Worm (Caenorhabditis elegans) whole organism, L1 larva: ENCODE results near the gene D1086.8.
A peak's percentile ranks its signal among the peaks of the same experiment; 100 is the strongest.

ENCODE experiments used
- F16B12.6 ChIP-seq: fragments of 150-350 bp; optimal IDR thresholded peaks from 2 replicates; lab custom pipeline; 2014; ENCODE audit warnings: missing biosample characterization, missing genetic modification characterization
- alr-1 ChIP-seq: fragments of 200-800 bp; sonication (Bioruptor generic); optimal IDR thresholded peaks from 2 replicates; lab custom pipeline; 2018; ENCODE audit warnings: borderline replicate concordance, mild to moderate bottlenecking, missing genetic modification characterization, missing compliant biosample characterization
- aly-2 ChIP-seq: fragments of 150-350 bp; optimal IDR thresholded peaks from 2 replicates; lab custom pipeline; 2014; ENCODE audit warnings: missing biosample characterization, missing genetic modification characterization
- ama-1 ChIP-seq: fragments of 150-350 bp; optimal IDR thresholded peaks from 2 replicates; lab custom pipeline; 2014
- ceh-63 ChIP-seq: fragments of 200-800 bp; sonication (Bioruptor generic); optimal IDR thresholded peaks from 2 replicates; lab custom pipeline; 2018; ENCODE audit warnings: mild to moderate bottlenecking, missing genetic modification characterization, missing compliant biosample characterization
- ceh-82 ChIP-seq, 3 experiments: fragments of 150-350 bp in 1 of 3; sonication (generic microtip) in 2 of 3; optimal IDR thresholded peaks; 2 replicates each; lab custom pipeline; 2014 to 2017; ENCODE audit warnings: missing biosample characterization in 3 of 3, missing genetic modification characterization in 3 of 3
- ceh-88 ChIP-seq: fragments of 200-800 bp; sonication (Bioruptor generic); IDR thresholded peaks from 2 replicates; pipeline ENCODE4 v1.3.6; 2022; ENCODE audit warnings: missing genetic modification characterization, missing compliant biosample characterization
- ceh-90 ChIP-seq: sonication (generic microtip); optimal IDR thresholded peaks from 2 replicates; lab custom pipeline; 2016; ENCODE audit warnings: missing genetic modification characterization, missing compliant biosample characterization
- ces-1 ChIP-seq: fragments of 150-350 bp; optimal IDR thresholded peaks from 2 replicates; lab custom pipeline; 2014; ENCODE audit warnings: missing biosample characterization, missing genetic modification reagents, missing genetic modification characterization
- dpl-1 ChIP-seq, 3 experiments: fragments of 150-350 bp in 2 of 3; sonication (generic microtip) in 1 of 3; optimal IDR thresholded peaks; 2 replicates each; lab custom pipeline; 2014 to 2017; ENCODE audit warnings: missing biosample characterization in 3 of 3, missing genetic modification characterization in 3 of 3, missing genetic modification reagents in 3 of 3
- dsc-1 ChIP-seq: sonication (generic microtip); optimal IDR thresholded peaks from 2 replicates; lab custom pipeline; 2016; ENCODE audit warnings: mild to moderate bottlenecking, missing genetic modification characterization, missing compliant biosample characterization
- efl-1 ChIP-seq, 4 experiments: fragments of 150-350 bp; optimal IDR thresholded peaks in 3 of 4; peaks in 1 of 4; 1 replicate in 1 of 4; 2 replicates in 3 of 4; lab custom pipeline; 2014; ENCODE audit warnings: missing biosample characterization in 2 of 4, missing genetic modification characterization in 2 of 4, missing genetic modification reagents in 2 of 4
- efl-3 ChIP-seq: fragments of 200-800 bp; sonication (Bioruptor generic); optimal IDR thresholded peaks from 2 replicates; lab custom pipeline; 2018; ENCODE audit warnings: mild to moderate bottlenecking, missing genetic modification characterization, missing compliant biosample characterization
- fkh-10 ChIP-seq: sonication (generic microtip); optimal IDR thresholded peaks from 2 replicates; lab custom pipeline; 2017; ENCODE audit warnings: missing biosample characterization, missing genetic modification reagents, missing genetic modification characterization
- fos-1 ChIP-seq: fragments of 150-350 bp; optimal IDR thresholded peaks from 2 replicates; lab custom pipeline; 2014; ENCODE audit warnings: missing biosample characterization, missing genetic modification characterization
- grh-1 ChIP-seq: fragments of 200-800 bp; sonication (Bioruptor generic); IDR thresholded peaks from 2 replicates; pipeline ENCODE4 v1.3.6; 2022; ENCODE audit warnings: missing genetic modification reagents, missing genetic modification characterization, missing compliant biosample characterization
- hlh-17 ChIP-seq: fragments of 200-800 bp; sonication (Bioruptor generic); optimal IDR thresholded peaks from 2 replicates; lab custom pipeline; 2018; ENCODE audit warnings: missing genetic modification characterization, mild to moderate bottlenecking, missing compliant biosample characterization, moderate library complexity, borderline replicate concordance
- lin-14 ChIP-seq: fragments of 200-800 bp; sonication (Bioruptor generic); optimal IDR thresholded peaks from 2 replicates; lab custom pipeline; 2018; ENCODE audit warnings: mild to moderate bottlenecking, missing genetic modification characterization, moderate library complexity, missing compliant biosample characterization
- lin-15B ChIP-seq: fragments of 150-350 bp; sonication (generic microtip); optimal IDR thresholded peaks from 3 replicates; lab custom pipeline; 2014; ENCODE audit warnings: missing biosample characterization, missing genetic modification characterization
- lin-35 ChIP-seq, 2 experiments: fragments of 150-350 bp; optimal IDR thresholded peaks; 2 replicates each; lab custom pipeline; 2014; ENCODE audit warnings: missing biosample characterization in 2 of 2, missing genetic modification characterization in 2 of 2, missing genetic modification reagents in 2 of 2
- nhr-12 ChIP-seq: sonication (generic microtip); optimal IDR thresholded peaks from 2 replicates; lab custom pipeline; 2017; ENCODE audit warnings: missing biosample characterization, missing genetic modification characterization
- nhr-19 ChIP-seq: fragments of 200-800 bp; sonication (Bioruptor generic); conservative IDR thresholded peaks from 2 replicates; pipeline ENCODE4 v1.3.6; 2022; ENCODE audit warnings: missing genetic modification characterization, missing compliant biosample characterization
- nhr-237 ChIP-seq: fragments of 150-350 bp; optimal IDR thresholded peaks from 2 replicates; lab custom pipeline; 2014; ENCODE audit warnings: missing biosample characterization, missing genetic modification characterization
- nhr-76 ChIP-seq: sonication (generic microtip); optimal IDR thresholded peaks from 2 replicates; lab custom pipeline; 2017; ENCODE audit warnings: missing biosample characterization, missing genetic modification characterization
- nhr-77 ChIP-seq: fragments of 150-350 bp; optimal IDR thresholded peaks from 2 replicates; lab custom pipeline; 2014; ENCODE audit warnings: missing biosample characterization, missing genetic modification characterization
- pax-3 ChIP-seq: fragments of 200-800 bp; sonication (Bioruptor generic); optimal IDR thresholded peaks from 2 replicates; lab custom pipeline; 2018; ENCODE audit warnings: mild to moderate bottlenecking, missing genetic modification characterization, moderate library complexity, missing compliant biosample characterization
- pqm-1 ChIP-seq: sonication (generic microtip); optimal IDR thresholded peaks from 3 replicates; lab custom pipeline; 2017; ENCODE audit warnings: missing biosample characterization, missing genetic modification characterization
- snpc-4 ChIP-seq: fragments of 150-350 bp; optimal IDR thresholded peaks from 2 replicates; lab custom pipeline; 2014; ENCODE audit warnings: missing biosample characterization, missing genetic modification characterization
- snu-23 ChIP-seq: sonication (generic microtip); optimal IDR thresholded peaks from 2 replicates; lab custom pipeline; 2016; ENCODE audit warnings: missing genetic modification characterization, missing compliant biosample characterization
- tbx-2 ChIP-seq: sonication (generic microtip); optimal IDR thresholded peaks from 2 replicates; lab custom pipeline; 2016; ENCODE audit warnings: missing genetic modification characterization, missing compliant biosample characterization
- tlp-1 ChIP-seq: fragments of 150-350 bp; optimal IDR thresholded peaks from 2 replicates; lab custom pipeline; 2014; ENCODE audit warnings: missing biosample characterization, missing genetic modification characterization
- unc-130 ChIP-seq: fragments of 150-350 bp; optimal IDR thresholded peaks from 2 replicates; lab custom pipeline; 2017; ENCODE audit warnings: missing biosample characterization, missing genetic modification characterization, inconsistent platforms
- unc-98 ChIP-seq: fragments of 200-800 bp; sonication (Bioruptor generic); IDR thresholded peaks from 2 replicates; pipeline ENCODE4 v1.3.6; 2022; ENCODE audit warnings: missing genetic modification characterization, missing compliant biosample characterization
- vab-15 ChIP-seq: sonication (generic microtip); optimal IDR thresholded peaks from 2 replicates; lab custom pipeline; 2017; ENCODE audit warnings: missing genotype, mild to moderate bottlenecking, missing genetic modification characterization, missing compliant biosample characterization
- xbp-1 ChIP-seq: sonication (generic microtip); optimal IDR thresholded peaks from 2 replicates; lab custom pipeline; 2016; ENCODE audit warnings: missing genetic modification characterization, missing compliant biosample characterization
- zag-1 ChIP-seq: fragments of 150-350 bp; optimal IDR thresholded peaks from 2 replicates; lab custom pipeline; 2014; ENCODE audit warnings: missing biosample characterization, missing genetic modification characterization

D1086.8 gene

DNA sequence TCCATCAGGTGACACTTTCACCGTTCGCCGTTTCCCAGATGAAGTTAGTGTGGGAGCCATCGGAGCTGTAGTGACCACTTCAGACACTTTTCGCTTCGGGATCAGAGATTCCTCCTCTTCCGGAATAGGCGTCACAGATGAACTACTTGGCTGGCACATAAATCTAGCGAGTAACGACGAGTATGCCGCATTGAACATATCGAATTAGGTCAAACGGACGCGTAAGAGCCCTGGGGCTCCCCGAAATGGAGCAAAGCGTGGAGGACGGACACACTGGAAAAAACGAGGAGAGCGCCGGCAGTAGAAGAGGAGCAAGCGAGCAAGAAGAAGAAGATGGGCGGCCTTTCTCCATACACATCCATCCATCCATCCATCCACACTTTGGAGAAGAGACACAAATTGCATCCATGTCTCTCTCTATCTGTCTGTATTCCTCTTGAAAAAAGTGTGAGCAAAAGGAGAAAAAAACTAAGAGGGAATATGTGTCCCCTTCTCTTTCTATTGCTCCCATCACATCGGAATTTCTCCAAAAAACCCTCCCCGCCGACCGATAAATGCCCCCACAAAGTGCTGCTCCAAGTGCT, 32.5 kb downstream of the D1086.8 start:
- TF ChIP-seq ceh-63 (GFP tag; lab: Kevin White, UChicago) (no peak), dpl-1 (GFP tag; optimal IDR thresholded peaks at IDR 0.05; lab: Kevin White, UChicago) (no peak), nhr-19 (no peak), snpc-4 (tag; lab: Kevin White, UChicago) (no peak), ceh-90 (no peak), nhr-76 (tag; lab: Kevin White, UChicago) (no peak), lin-14 (GFP tag; lab: Kevin White, UChicago) (peak; percentile 57), ceh-82 (tag; optimal IDR thresholded peaks at IDR 0.05; lab: Kevin White, UChicago) (peak in 1 of 3 experiments; percentile 27), fkh-10 (peak; percentile 3)
- TF ChIP-seq, all 84 proteins: peak for 3

DNA sequence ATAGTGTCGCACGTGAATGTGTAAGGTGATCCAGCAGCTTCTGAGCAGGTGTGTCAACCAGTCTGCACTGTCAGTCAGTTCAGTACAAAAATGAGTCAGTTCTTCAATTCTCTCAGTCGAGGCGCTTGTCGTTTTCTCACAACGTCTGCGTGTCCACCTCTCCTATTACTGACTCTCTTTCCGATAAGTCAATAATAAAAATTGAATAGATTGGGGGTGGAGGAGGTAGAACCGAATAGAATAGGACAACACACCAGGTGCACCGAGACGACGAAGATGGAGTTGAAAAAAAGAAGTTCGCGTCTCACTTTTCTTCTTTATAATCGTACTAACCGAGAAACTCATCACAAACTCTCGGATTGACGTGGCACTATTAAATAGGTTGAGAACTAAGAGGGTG, 33.9 kb downstream of the D1086.8 start:
- no peak for TF ChIP-seq alr-1 (tag; lab: Kevin White, UChicago)
- no peak for TF ChIP-seq dpl-1 (GFP tag; optimal IDR thresholded peaks at IDR 0.05; lab: Kevin White, UChicago)
- no peak for TF ChIP-seq zag-1 (tag; lab: Kevin White, UChicago)
- no peak for TF ChIP-seq ces-1 (GFP tag; lab: Kevin White, UChicago)
- no peak for TF ChIP-seq dsc-1
- peak; percentile 37 for TF ChIP-seq lin-14 (GFP tag; lab: Kevin White, UChicago)
- no peak for TF ChIP-seq fos-1 (tag; lab: Kevin White, UChicago)
- peak in 1 of 2 experiments; percentile 7 for TF ChIP-seq lin-35 (GFP tag; optimal IDR thresholded peaks at IDR 0.05; lab: Kevin White, UChicago)
- TF ChIP-seq vab-15: no peak
- TF ChIP-seq fkh-10: no peak
- no peak for TF ChIP-seq tbx-2 (tag; lab: Kevin White, UChicago)
- TF ChIP-seq nhr-12 (tag; lab: Kevin White, UChicago): no peak
- no peak for TF ChIP-seq efl-1 (optimal IDR thresholded peaks at IDR 0.05; lab: Kevin White, UChicago)
- TF ChIP-seq efl-1 (GFP tag; optimal IDR thresholded peaks at IDR 0.05 in 1 of 2; lab: Kevin White, UChicago): peak in 1 of 2 experiments; percentile 83
- TF ChIP-seq xbp-1: no peak
- no peak for TF ChIP-seq unc-98
- no peak for TF ChIP-seq ceh-82 (tag; optimal IDR thresholded peaks at IDR 0.05; lab: Kevin White, UChicago)
- TF ChIP-seq efl-3 (GFP tag; lab: Kevin White, UChicago): no peak
- TF ChIP-seq ama-1 (lab: Kevin White, UChicago): no peak
- no peak for TF ChIP-seq pqm-1
- no peak for TF ChIP-seq grh-1 (GFP tag; lab: Robert Waterston, UW)
- TF ChIP-seq lin-15B (tag; lab: Kevin White, UChicago): no peak
- no peak for TF ChIP-seq F16B12.6 (tag; lab: Kevin White, UChicago)
- TF ChIP-seq ceh-88 (GFP tag; lab: Robert Waterston, UW): no peak
- no peak for TF ChIP-seq tlp-1 (tag; lab: Kevin White, UChicago)
- no peak for TF ChIP-seq nhr-77

DNA sequence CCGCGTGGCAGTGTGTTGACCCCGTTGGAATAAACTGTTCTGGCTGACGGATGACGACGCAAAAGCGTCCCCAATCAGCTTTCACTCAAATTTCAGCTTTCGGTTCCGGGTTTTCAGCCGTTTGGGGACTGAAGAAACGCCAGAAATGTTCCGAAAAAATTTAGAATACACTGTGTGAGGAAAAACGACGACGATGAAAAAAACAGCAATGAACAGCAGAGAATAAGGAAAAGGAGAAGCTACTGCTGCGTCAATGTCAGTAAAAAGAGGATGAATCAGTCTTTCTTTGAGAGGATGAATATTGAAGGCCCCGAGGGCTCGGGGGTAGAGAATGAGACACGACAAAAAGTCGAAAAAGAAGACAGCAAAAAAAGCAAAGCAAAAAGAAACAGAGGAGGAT, 35.0 kb downstream of the D1086.8 start:
- TF ChIP-seq efl-1 (optimal IDR thresholded peaks at IDR 0.05; lab: Kevin White, UChicago) (no peak), efl-1 (GFP tag; optimal IDR thresholded peaks at IDR 0.05 in 1 of 2; lab: Kevin White, UChicago) (peak in 1 of 2 experiments; percentile 88), pax-3 (tag; lab: Kevin White, UChicago) (peak; percentile 41), fkh-10 (no peak), unc-130 (tag; lab: Kevin White, UChicago) (no peak), hlh-17 (GFP tag; lab: Kevin White, UChicago) (no peak), nhr-237 (tag; lab: Kevin White, UChicago) (no peak), lin-14 (GFP tag; lab: Kevin White, UChicago) (peak; percentile 9), snu-23 (GFP tag; lab: Kevin White, UChicago) (no peak), lin-15B (tag; lab: Kevin White, UChicago) (no peak)

DNA sequence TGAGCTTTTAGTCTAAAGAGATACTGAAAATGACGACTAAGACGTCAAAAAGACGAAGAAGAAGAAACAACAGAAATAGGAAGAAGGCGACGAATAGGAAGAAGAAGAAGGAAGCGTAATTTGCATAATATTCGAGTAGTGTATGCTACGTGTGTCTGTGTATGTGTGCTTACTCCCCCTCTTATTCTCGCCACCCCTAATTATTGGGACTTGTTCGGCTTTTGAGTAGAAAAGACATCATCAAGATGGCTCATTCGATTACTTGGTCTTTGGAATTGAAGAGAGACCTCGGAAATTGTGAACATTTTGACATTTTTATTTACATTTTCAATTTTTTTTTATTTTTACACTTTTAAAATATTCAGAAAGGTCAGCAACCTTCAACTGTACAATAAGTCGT, 36.3 kb downstream of the D1086.8 start:
- TF ChIP-seq dpl-1 (GFP tag; optimal IDR thresholded peaks at IDR 0.05; lab: Kevin White, UChicago) (no peak), tlp-1 (tag; lab: Kevin White, UChicago) (no peak), aly-2 (tag; lab: Kevin White, UChicago) (no peak), lin-14 (GFP tag; lab: Kevin White, UChicago) (peak; percentile 44)
